Fruit fly (Drosophila melanogaster) whole organism: ENCODE measurements around the gene tobi.

ENCODE experiments used
- CG8478 ChIP-seq: fragments of >200 bp; optimal IDR thresholded peaks from 2 replicates; lab custom pipeline; 2018; ENCODE audit warnings: inconsistent platforms
- Dll ChIP-seq: fragments of >200 bp; optimal IDR thresholded peaks from 2 replicates; lab custom pipeline; 2017
- EcR ChIP-seq, 2 experiments: fragments of >200 bp; optimal IDR thresholded peaks; 2 replicates each; lab custom pipeline; 2017; ENCODE audit warnings: missing biosample characterization in 2 of 2, missing genetic modification characterization in 2 of 2, missing genetic modification reagents in 2 of 2
- pan ChIP-seq: fragments of >200 bp; optimal IDR thresholded peaks from 2 replicates; lab custom pipeline; 2017
- psq ChIP-seq: fragments of >200 bp; optimal IDR thresholded peaks from 2 replicates; lab custom pipeline; 2017
- usp ChIP-seq: fragments of >200 bp; optimal IDR thresholded peaks from 2 replicates; lab custom pipeline; 2017; ENCODE audit warnings: missing biosample characterization, missing genetic modification characterization, mixed read lengths

DNA sequence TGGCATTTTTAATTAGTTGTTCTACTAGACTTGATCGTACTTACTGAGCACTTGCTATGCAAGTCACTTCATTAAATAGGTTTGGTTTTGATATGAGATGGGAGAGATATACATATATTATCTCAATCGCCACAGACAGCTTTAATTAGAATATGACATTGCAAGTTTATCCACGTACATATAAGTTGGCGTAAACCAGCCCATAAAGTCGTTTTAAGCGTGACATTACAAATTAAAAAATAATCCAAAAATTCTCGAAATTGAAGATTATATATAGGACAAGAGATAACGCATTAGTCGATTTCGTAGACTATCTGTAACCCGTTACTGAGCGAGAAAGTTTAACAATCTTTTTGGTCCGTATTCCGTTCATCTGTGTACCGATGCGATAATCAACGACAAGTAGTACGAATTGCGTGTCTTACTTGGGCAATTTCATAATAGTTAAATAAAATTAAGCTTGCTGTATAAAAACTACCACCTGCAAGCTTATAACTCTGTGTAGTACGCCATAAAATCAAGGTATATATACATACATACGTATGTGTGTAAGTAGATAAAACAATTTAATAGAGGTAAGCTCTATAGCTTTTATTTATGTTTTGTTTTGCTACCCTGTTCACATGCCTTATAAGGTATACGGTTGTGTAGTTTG lies 26.5 kb downstream of the tobi start, which contains the start of gene CG10560:
- no peak for TF ChIP-seq usp (GFP tag; lab: Kevin White, UChicago)
- TF ChIP-seq EcR (GFP tag; optimal IDR thresholded peaks at IDR 0.05; lab: Kevin White, UChicago), result no peak
- TF ChIP-seq psq (lab: Kevin White, UChicago), result no peak
- TF ChIP-seq Dll (lab: Kevin White, UChicago), result no peak
- TF ChIP-seq CG8478 (lab: Kevin White, UChicago), result no peak
- no peak for TF ChIP-seq pan
